Fruit fly (Drosophila melanogaster) whole organism, embryonic: ENCODE data around the gene Cow.

Source experiments
- Awh ChIP-seq: fragments of 200-800 bp; sonication (Bioruptor generic); IDR thresholded peaks from 2 replicates; pipeline ENCODE4, ENCODE4 v1.3.6; 2022; ENCODE audit warnings: missing biosample characterization, missing genetic modification characterization
- Blimp-1 ChIP-seq: fragments of 200-800 bp; sonication (Bioruptor generic); optimal IDR thresholded peaks from 3 replicates; lab custom pipeline; 2018; ENCODE audit warnings: missing biosample characterization, missing genetic modification characterization, mild to moderate bottlenecking, moderate library complexity, missing genetic modification reagents
- CG11456 ChIP-seq: fragments of 200-800 bp; sonication (Bioruptor generic); IDR thresholded peaks from 3 replicates; pipeline ENCODE4 v1.3.6; 2022; ENCODE audit warnings: missing biosample characterization, missing genetic modification characterization
- CG1233 ChIP-seq: fragments of 200-800 bp; sonication (Bioruptor generic); optimal IDR thresholded peaks from 4 replicates; lab custom pipeline; 2018; ENCODE audit warnings: missing biosample characterization, mild to moderate bottlenecking, missing genetic modification characterization
- CG15514 ChIP-seq: fragments of 200-800 bp; sonication (Bioruptor generic); optimal IDR thresholded peaks from 3 replicates; lab custom pipeline; 2017; ENCODE audit warnings: missing biosample characterization, missing genetic modification characterization, mild to moderate bottlenecking, moderate library complexity, missing genetic modification reagents
- CG1792 ChIP-seq: fragments of 200-800 bp; sonication (Bioruptor generic); optimal IDR thresholded peaks from 2 replicates; lab custom pipeline; 2016; ENCODE audit warnings: missing biosample characterization, missing genetic modification characterization
- CG18011 ChIP-seq: fragments of 200-800 bp; sonication (Bioruptor generic); optimal IDR thresholded peaks from 2 replicates; lab custom pipeline; 2017; ENCODE audit warnings: missing biosample characterization, missing genetic modification characterization, mild to moderate bottlenecking, moderate library complexity, missing genotype
- CG2129 ChIP-seq: fragments of 200-800 bp; sonication (Bioruptor generic); IDR thresholded peaks from 2 replicates; pipeline ENCODE4 v1.3.6; 2022; ENCODE audit warnings: missing biosample characterization, missing genetic modification characterization; ENCODE audit not compliant: partially characterized antibody
- CG2875 ChIP-seq: fragments of 200-800 bp; sonication (Bioruptor generic); optimal IDR thresholded peaks from 2 replicates; lab custom pipeline; 2017; ENCODE audit warnings: missing biosample characterization, mild to moderate bottlenecking, missing genetic modification characterization, missing genetic modification reagents
- CG3726 ChIP-seq: fragments of 200-800 bp; sonication (Bioruptor generic); IDR thresholded peaks from 3 replicates; pipeline ENCODE4, ENCODE4 v1.3.6; 2022; ENCODE audit warnings: missing biosample characterization, missing genetic modification characterization
- CG5245 ChIP-seq: fragments of 200-800 bp; sonication (Bioruptor generic); optimal IDR thresholded peaks from 3 replicates; lab custom pipeline; 2016; ENCODE audit warnings: missing biosample characterization, missing genetic modification characterization
- CG6813 ChIP-seq: fragments of 200-800 bp; sonication (Bioruptor generic); optimal IDR thresholded peaks from 2 replicates; lab custom pipeline; 2017; ENCODE audit warnings: missing biosample characterization, missing genetic modification characterization, mild to moderate bottlenecking, moderate library complexity, missing genetic modification reagents
- CG7839 ChIP-seq: fragments of 200-800 bp; sonication (Bioruptor generic); optimal IDR thresholded peaks from 3 replicates; lab custom pipeline; 2018; ENCODE audit warnings: missing biosample characterization, mild to moderate bottlenecking, missing genetic modification characterization, moderate library complexity
- CG7928 ChIP-seq: fragments of 200-800 bp; sonication (Bioruptor generic); optimal IDR thresholded peaks from 2 replicates; lab custom pipeline; 2017; ENCODE audit warnings: missing biosample characterization, mild to moderate bottlenecking, missing genetic modification characterization
- CG9215 ChIP-seq: fragments of 200-800 bp; sonication (Bioruptor generic); IDR thresholded peaks from 2 replicates; pipeline ENCODE4 v1.3.6; 2022; ENCODE audit warnings: missing biosample characterization, missing genetic modification characterization
- CG9932 ChIP-seq: fragments of 200-800 bp; sonication (Bioruptor generic); IDR thresholded peaks from 2 replicates; pipeline ENCODE4 v1.3.6; 2022; ENCODE audit warnings: missing biosample characterization, missing genetic modification characterization
- Chrac-16 ChIP-seq: fragments of 200-800 bp; sonication (Bioruptor generic); optimal IDR thresholded peaks from 3 replicates; lab custom pipeline; 2016; ENCODE audit warnings: missing biosample characterization, missing genetic modification characterization
- CoRest ChIP-seq: fragments of 200-800 bp; sonication (Bioruptor generic); optimal IDR thresholded peaks from 3 replicates; lab custom pipeline; 2018; ENCODE audit warnings: missing biosample characterization, mild to moderate bottlenecking, missing genetic modification characterization, moderate library complexity
- Dfd ChIP-seq, 2 experiments: fragments of >200 bp; optimal IDR thresholded peaks; 2 replicates each; lab custom pipeline; 2017; ENCODE audit warnings: missing biosample characterization in 2 of 2, missing genetic modification characterization in 2 of 2
- E2f2 ChIP-seq: fragments of 200-800 bp; sonication (Bioruptor generic); IDR thresholded peaks from 2 replicates; pipeline ENCODE4 v1.3.6; 2022; ENCODE audit warnings: missing biosample characterization, missing genetic modification characterization
- Hey ChIP-seq: fragments of 200-800 bp; sonication (Bioruptor generic); optimal IDR thresholded peaks from 3 replicates; lab custom pipeline; 2018; ENCODE audit warnings: missing biosample characterization, mild to moderate bottlenecking, missing genetic modification characterization
- Hr39 ChIP-seq: fragments of >200 bp; optimal IDR thresholded peaks from 2 replicates; lab custom pipeline; 2017
- Hr51 ChIP-seq, 2 experiments: fragments of 200-800 bp; sonication (Bioruptor generic); optimal IDR thresholded peaks; 2 replicates in 1 of 2; 3 replicates in 1 of 2; lab custom pipeline; 2016 to 2018; ENCODE audit warnings: missing biosample characterization in 2 of 2, missing genetic modification characterization in 2 of 2, mild to moderate bottlenecking in 1 of 2, moderate library complexity in 1 of 2
- Lpt ChIP-seq: fragments of >200 bp; optimal IDR thresholded peaks from 2 replicates; lab custom pipeline; 2018; ENCODE audit warnings: missing biosample characterization, missing genetic modification characterization
- Mad ChIP-seq: fragments of 200-800 bp; sonication (Bioruptor generic); optimal IDR thresholded peaks from 2 replicates; lab custom pipeline; 2016; ENCODE audit warnings: missing biosample characterization, missing genetic modification characterization
- Spps ChIP-seq: fragments of 200-800 bp; sonication (Bioruptor generic); optimal IDR thresholded peaks from 2 replicates; lab custom pipeline; 2018; ENCODE audit warnings: missing biosample characterization, mild to moderate bottlenecking, missing genetic modification characterization
- Taf1 ChIP-seq: fragments of 200-800 bp; sonication (Bioruptor generic); IDR thresholded peaks from 2 replicates; pipeline ENCODE4 v1.3.6; 2022; ENCODE audit warnings: missing biosample characterization, missing genetic modification characterization
- al ChIP-seq: fragments of 200-800 bp; sonication (Bioruptor generic); IDR thresholded peaks from 2 replicates; pipeline ENCODE4 v1.3.6; 2022; ENCODE audit warnings: missing biosample characterization, missing genetic modification characterization
- bbx ChIP-seq: fragments of 200-800 bp; sonication (Bioruptor generic); IDR thresholded peaks from 2 replicates; pipeline ENCODE4 v1.3.6; 2022; ENCODE audit warnings: missing biosample characterization, missing genetic modification characterization; ENCODE audit not compliant: partially characterized antibody
- bcd ChIP-seq: fragments of 200-800 bp; sonication (Bioruptor generic); optimal IDR thresholded peaks from 2 replicates; lab custom pipeline; 2017; ENCODE audit warnings: missing biosample characterization, mild to moderate bottlenecking, missing genetic modification characterization
- cato ChIP-seq: fragments of 200-800 bp; sonication (Bioruptor generic); optimal IDR thresholded peaks from 2 replicates; lab custom pipeline; 2016; ENCODE audit warnings: missing biosample characterization, missing genetic modification characterization, borderline replicate concordance
- chn ChIP-seq: fragments of 200-800 bp; sonication (Bioruptor generic); optimal IDR thresholded peaks from 2 replicates; lab custom pipeline; 2016; ENCODE audit warnings: missing biosample characterization, missing genetic modification characterization
- dmrt99B ChIP-seq: fragments of 200-800 bp; sonication (Bioruptor generic); optimal IDR thresholded peaks from 2 replicates; lab custom pipeline; 2018; ENCODE audit warnings: missing biosample characterization, mild to moderate bottlenecking, missing genetic modification characterization, moderate library complexity
- fru ChIP-seq: fragments of >200 bp; optimal IDR thresholded peaks from 2 replicates; lab custom pipeline; 2017
- grau ChIP-seq: fragments of 200-800 bp; optimal IDR thresholded peaks from 3 replicates; lab custom pipeline; 2019; ENCODE audit warnings: missing biosample characterization, mild to moderate bottlenecking, missing genetic modification characterization, moderate library complexity
- grn ChIP-seq: fragments of 200-800 bp; sonication (Bioruptor generic); optimal IDR thresholded peaks from 3 replicates; lab custom pipeline; 2017; ENCODE audit warnings: missing biosample characterization, missing genetic modification characterization
- jumu ChIP-seq: fragments of 200-800 bp; sonication (Bioruptor generic); optimal IDR thresholded peaks from 3 replicates; lab custom pipeline; 2016; ENCODE audit warnings: missing biosample characterization, missing genetic modification characterization
- kah ChIP-seq: fragments of 200-800 bp; sonication (Bioruptor generic); optimal IDR thresholded peaks from 2 replicates; lab custom pipeline; 2018; ENCODE audit warnings: missing biosample characterization, mild to moderate bottlenecking, missing genetic modification characterization
- kay ChIP-seq: fragments of 200-800 bp; sonication (Bioruptor generic); optimal IDR thresholded peaks from 2 replicates; lab custom pipeline; 2016; ENCODE audit warnings: missing biosample characterization, missing genetic modification characterization
- mirr ChIP-seq: fragments of 200-800 bp; sonication (Bioruptor generic); optimal IDR thresholded peaks from 3 replicates; lab custom pipeline; 2018; ENCODE audit warnings: missing biosample characterization, mild to moderate bottlenecking, missing genetic modification characterization
- nerfin-1 ChIP-seq: fragments of 200-800 bp; sonication (Bioruptor generic); optimal IDR thresholded peaks from 3 replicates; lab custom pipeline; 2019; ENCODE audit warnings: missing biosample characterization, mild to moderate bottlenecking, missing genetic modification characterization, moderate library complexity
- nom ChIP-seq: fragments of 200-800 bp; sonication (Bioruptor generic); optimal IDR thresholded peaks from 2 replicates; lab custom pipeline; 2017; ENCODE audit warnings: missing biosample characterization, missing genetic modification characterization, mild to moderate bottlenecking, moderate library complexity, missing genetic modification reagents
- pum ChIP-seq: fragments of 200-800 bp; sonication (Bioruptor generic); optimal IDR thresholded peaks from 2 replicates; lab custom pipeline; 2016; ENCODE audit warnings: missing biosample characterization, missing genetic modification characterization
- sc ChIP-seq, 3 experiments: fragments of >200 bp in 2 of 3; fragments of 200-800 bp in 1 of 3; sonication (Bioruptor generic) in 1 of 3; optimal IDR thresholded peaks; 2 replicates in 2 of 3; 3 replicates in 1 of 3; lab custom pipeline; 2017; ENCODE audit warnings: mild to moderate bottlenecking in 1 of 3, missing biosample characterization in 1 of 3, missing genetic modification characterization in 1 of 3, missing genetic modification reagents in 1 of 3
- ssp ChIP-seq: fragments of 200-800 bp; sonication (Bioruptor generic); IDR thresholded peaks from 2 replicates; pipeline ENCODE4 v1.3.6; 2022; ENCODE audit warnings: missing biosample characterization, missing genetic modification characterization
- stc ChIP-seq: fragments of 200-800 bp; sonication (Bioruptor generic); IDR thresholded peaks from 2 replicates; pipeline ENCODE4 v1.3.6; 2022; ENCODE audit warnings: missing biosample characterization, missing genetic modification characterization
- trh ChIP-seq: fragments of 200-800 bp; sonication (Bioruptor generic); optimal IDR thresholded peaks from 2 replicates; lab custom pipeline; 2016; ENCODE audit warnings: missing biosample characterization, missing genetic modification characterization
- unc-4 ChIP-seq: fragments of 200-800 bp; sonication (Bioruptor generic); IDR thresholded peaks from 2 replicates; pipeline ENCODE4 v1.3.6; 2022; ENCODE audit warnings: missing biosample characterization, missing genetic modification characterization; ENCODE audit not compliant: partially characterized antibody
- z ChIP-seq: fragments of 200-800 bp; sonication (Bioruptor generic); IDR thresholded peaks from 3 replicates; pipeline ENCODE4 v1.3.6; 2022; ENCODE audit warnings: missing biosample characterization, missing genetic modification characterization

Gene Cow

dm6 chr3R:23117683-23118470 is 5.3 kb upstream of the Cow start, which contains the start of the genes Rassf and CenB1A (continued):
- peak; percentile 19 for TF ChIP-seq kay
- TF ChIP-seq CG6813 (GFP tag; lab: Kevin White, UChicago), result no peak
- peak; percentile 37 for TF ChIP-seq CG7839 (tag; lab: Kevin White, UChicago)
- no peak for TF ChIP-seq CG5245 (GFP tag; lab: Kevin White, UChicago)
- 0 out of 2 replicates have a peak, but pooled peaks have one; percentile 31 for TF ChIP-seq ssp (GFP tag; lab: Robert Waterston, UW)
- TF ChIP-seq Lpt (GFP tag; lab: Kevin White, UChicago), result no peak
- TF ChIP-seq bbx (GFP tag; lab: Robert Waterston, UW), result peak; percentile 72
- TF ChIP-seq Hr51 (GFP tag; optimal IDR thresholded peaks at IDR 0.05; lab: Kevin White, UChicago), result peak; percentile 13 to 20
- TF ChIP-seq CG9932 (GFP tag; lab: Robert Waterston, UW), result peak; percentile 71; the same call in 1 of the 2 replicates
- no peak for TF ChIP-seq sc (optimal IDR thresholded peaks at IDR 0.05; lab: Kevin White, UChicago)
- TF ChIP-seq sc (GFP tag; optimal IDR thresholded peaks at IDR 0.05; lab: Kevin White, UChicago), result no peak
- TF ChIP-seq cato (GFP tag; lab: Kevin White, UChicago), result peak; percentile 39
- TF ChIP-seq fru (lab: Kevin White, UChicago), result no peak
- TF ChIP-seq CG18011 (GFP tag; lab: Kevin White, UChicago), result no peak
- TF ChIP-seq trh (GFP tag; lab: Kevin White, UChicago), result no peak
- TF ChIP-seq Dfd (GFP tag; optimal IDR thresholded peaks at IDR 0.05; lab: Kevin White, UChicago), result no peak
- TF ChIP-seq Hr39 (lab: Kevin White, UChicago), result no peak
- TF ChIP-seq Chrac-16 (GFP tag; lab: Kevin White, UChicago), result peak; percentile 33
- no peak for TF ChIP-seq Hey (tag; lab: Kevin White, UChicago)
- peak; percentile 57 for TF ChIP-seq CG9215 (GFP tag; lab: Robert Waterston, UW)
- no peak for TF ChIP-seq Spps (tag; lab: Kevin White, UChicago)
- TF ChIP-seq Awh (GFP tag; lab: Robert Waterston, UW), result no peak
- TF ChIP-seq unc-4 (GFP tag; lab: Robert Waterston, UW), result peak; percentile 46
- peak; percentile 54 for TF ChIP-seq jumu (GFP tag; lab: Kevin White, UChicago)
- TF ChIP-seq grau (tag; lab: Kevin White, UChicago), result peak; percentile 27
- no peak for TF ChIP-seq grn (GFP tag; lab: Kevin White, UChicago)
- TF ChIP-seq nerfin-1 (tag; lab: Kevin White, UChicago), result no peak
- no peak for TF ChIP-seq CG2129 (GFP tag; lab: Robert Waterston, UW)
- TF ChIP-seq CG11456 (GFP tag; lab: Robert Waterston, UW), result no peak
- no peak for TF ChIP-seq Blimp-1
- TF ChIP-seq chn (GFP tag; lab: Kevin White, UChicago), result peak; percentile 50
- no peak for TF ChIP-seq CG1233 (GFP tag; lab: Kevin White, UChicago)
- no peak for TF ChIP-seq kah
- TF ChIP-seq pum (GFP tag; lab: Kevin White, UChicago), result peak; percentile 48
- no peak for TF ChIP-seq CG2875 (GFP tag; lab: Kevin White, UChicago)
- peak; percentile 61 for TF ChIP-seq CoRest (tag; lab: Kevin White, UChicago)
- TF ChIP-seq stc (GFP tag; lab: Robert Waterston, UW), result no peak
- 0 out of 2 replicates have a peak, but pooled peaks have one; percentile 11 for TF ChIP-seq Taf1 (GFP tag; lab: Robert Waterston, UW)
- TF ChIP-seq Mad (GFP tag; lab: Kevin White, UChicago), result no peak
- no peak for TF ChIP-seq z (GFP tag; lab: Robert Waterston, UW)
- TF ChIP-seq al (GFP tag; lab: Robert Waterston, UW), result peak; percentile 45; the same call in 1 of the 2 replicates
- TF ChIP-seq nom (GFP tag; lab: Kevin White, UChicago), result no peak
- peak; percentile 24 for TF ChIP-seq bcd (GFP tag; lab: Kevin White, UChicago)
- no peak for TF ChIP-seq CG3726 (GFP tag; lab: Robert Waterston, UW)
- TF ChIP-seq CG15514, result peak; percentile 64
- TF ChIP-seq CG7928 (GFP tag; lab: Kevin White, UChicago), result no peak
- peak; percentile 29 for TF ChIP-seq CG1792
- peak; percentile 86 for TF ChIP-seq E2f2 (GFP tag; lab: Robert Waterston, UW)
- no peak for TF ChIP-seq mirr (GFP tag; lab: Kevin White, UChicago)
- TF ChIP-seq dmrt99B (tag; lab: Kevin White, UChicago), result no peak
